In the genomic region with DNA sequence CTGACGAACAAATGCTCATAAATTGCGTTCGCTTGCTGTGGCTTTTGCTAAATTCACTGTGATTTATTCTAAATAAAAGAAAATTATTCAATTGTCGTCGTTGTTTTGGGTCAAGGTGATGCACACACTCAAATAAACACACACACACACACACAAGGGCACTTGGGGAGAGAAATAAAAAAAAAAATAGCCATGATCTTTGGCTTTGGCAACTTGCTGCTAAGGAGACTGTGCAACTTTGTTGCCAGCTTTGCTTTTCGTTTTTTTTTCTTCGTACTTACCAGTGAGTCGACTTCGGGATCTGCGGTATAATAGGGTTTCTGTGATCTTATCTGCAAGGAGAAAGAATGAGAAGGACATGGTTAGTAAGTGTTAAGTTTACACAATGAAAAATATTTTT, we compare ENCODE assay signal across 2 fruit fly cellular contexts.
TF ChIP-seq lines count a peak whose summit lies in the region.

No protein-coding gene starts in this region.

- TF ChIP-seq CTCF in whole organism, embryonic (GFP tag; optimal IDR thresholded peaks at IDR 0.05; lab: Kevin White, UChicago), result no peak

TF ChIP-seq in whole organism, embryonic, 481 proteins besides CTCF, POLR2A, EP300 and RAD21:
- TF ChIP-seq E2f2 (GFP tag; IDR thresholded peaks at IDR 0.05; lab: Robert Waterston, UW) (no peak), Myb (GFP tag; optimal IDR thresholded peaks at IDR 0.05; lab: Kevin White, UChicago) (no peak), Fer1 (GFP tag; optimal IDR thresholded peaks at IDR 0.05; lab: Kevin White, UChicago) (no peak), CG11504 (tag; optimal IDR thresholded peaks at IDR 0.05; lab: Kevin White, UChicago) (peak; percentile 85), CG31388 (GFP tag; optimal IDR thresholded peaks at IDR 0.05; lab: Kevin White, UChicago) (no peak), CG3726 (GFP tag; IDR thresholded peaks at IDR 0.05; lab: Robert Waterston, UW) (no peak)

TF ChIP-seq in whole organism, prepupa, 60 proteins besides CTCF, POLR2A, EP300 and RAD21:
- no peak for TF ChIP-seq CG6854 (GFP tag; optimal IDR thresholded peaks at IDR 0.05; lab: Kevin White, UChicago)
- peak; percentile 64 for TF ChIP-seq dsx (GFP tag; optimal IDR thresholded peaks at IDR 0.05; lab: Kevin White, UChicago; ENCODE audit: poor library complexity, severe bottlenecking)
TF ChIP-seq in whole organism, prepupa: peak in this region for 1.
